Fruit fly (Drosophila melanogaster) whole organism, embryonic: Measurements from ENCODE around the gene DAAM.
A peak's percentile ranks its signal among the peaks of the same experiment; 100 is the strongest.

Experiments used
- Blimp-1 ChIP-seq: fragments of 200-800 bp; sonication (Bioruptor generic); optimal IDR thresholded peaks from 3 replicates; lab custom pipeline; 2018; ENCODE audit warnings: missing biosample characterization, missing genetic modification characterization, mild to moderate bottlenecking, moderate library complexity, missing genetic modification reagents
- CG10431 ChIP-seq: fragments of 200-800 bp; sonication (Bioruptor generic); optimal IDR thresholded peaks from 3 replicates; lab custom pipeline; 2018; ENCODE audit warnings: missing biosample characterization, mild to moderate bottlenecking, missing genetic modification characterization
- CG11456 ChIP-seq: fragments of 200-800 bp; sonication (Bioruptor generic); IDR thresholded peaks from 3 replicates; pipeline ENCODE4 v1.3.6; 2022; ENCODE audit warnings: missing biosample characterization, missing genetic modification characterization
- CG11560 ChIP-seq: fragments of 200-800 bp; sonication (Bioruptor generic); IDR thresholded peaks from 3 replicates; pipeline ENCODE4 v1.3.6; 2022; ENCODE audit warnings: missing biosample characterization, missing genetic modification characterization
- CG12391 ChIP-seq: fragments of 200-800 bp; sonication (Bioruptor generic); optimal IDR thresholded peaks from 3 replicates; lab custom pipeline; 2018; ENCODE audit warnings: missing biosample characterization, mild to moderate bottlenecking, missing genetic modification characterization, moderate library complexity
- CG12659 ChIP-seq: fragments of 200-800 bp; sonication (Bioruptor generic); optimal IDR thresholded peaks from 3 replicates; lab custom pipeline; 2017; ENCODE audit warnings: mild to moderate bottlenecking, missing biosample characterization, missing genetic modification reagents, missing genetic modification characterization
- CG12769 ChIP-seq: fragments of 200-800 bp; sonication (Bioruptor generic); optimal IDR thresholded peaks from 2 replicates; lab custom pipeline; 2019; ENCODE audit warnings: missing biosample characterization, mild to moderate bottlenecking, missing genetic modification characterization, moderate library complexity
- CG13287 ChIP-seq: fragments of 200-800 bp; sonication (Bioruptor generic); IDR thresholded peaks from 2 replicates; pipeline ENCODE4 v1.3.6; 2022; ENCODE audit warnings: missing biosample characterization, missing genetic modification characterization; ENCODE audit not compliant: partially characterized antibody
- CG13894 ChIP-seq: fragments of 200-800 bp; sonication (Bioruptor generic); optimal IDR thresholded peaks from 3 replicates; lab custom pipeline; 2018; ENCODE audit warnings: missing biosample characterization, mild to moderate bottlenecking, missing genetic modification characterization, moderate library complexity
- CG14050 ChIP-seq: fragments of 200-800 bp; sonication (Bioruptor generic); IDR thresholded peaks from 3 replicates; pipeline ENCODE4 v1.3.6; 2022; ENCODE audit warnings: missing biosample characterization, missing genetic modification characterization
- CG15269 ChIP-seq: fragments of 200-800 bp; sonication (Bioruptor generic); optimal IDR thresholded peaks from 2 replicates; lab custom pipeline; 2018; ENCODE audit warnings: missing biosample characterization, mild to moderate bottlenecking, missing genetic modification characterization, moderate library complexity
- CG1602 ChIP-seq: fragments of 200-800 bp; sonication (Bioruptor generic); optimal IDR thresholded peaks from 3 replicates; lab custom pipeline; 2016; ENCODE audit warnings: missing biosample characterization, missing genetic modification characterization
- CG1603 ChIP-seq: fragments of 200-800 bp; sonication (Bioruptor generic); optimal IDR thresholded peaks from 2 replicates; lab custom pipeline; 2019; ENCODE audit warnings: missing biosample characterization, mild to moderate bottlenecking, missing genetic modification characterization, moderate library complexity
- CG17359 ChIP-seq: fragments of 200-800 bp; sonication (Bioruptor generic); optimal IDR thresholded peaks from 3 replicates; lab custom pipeline; 2018; ENCODE audit warnings: missing biosample characterization, mild to moderate bottlenecking, missing genetic modification characterization, moderate library complexity
- CG3163 ChIP-seq: fragments of 200-800 bp; sonication (Bioruptor generic); optimal IDR thresholded peaks from 3 replicates; lab custom pipeline; 2016; ENCODE audit warnings: missing biosample characterization, missing genetic modification characterization
- CG32772 ChIP-seq: fragments of 200-800 bp; sonication (Bioruptor generic); IDR thresholded peaks from 2 replicates; pipeline ENCODE4 v1.3.6; 2022; ENCODE audit warnings: missing biosample characterization, missing genetic modification characterization
- CG34224 ChIP-seq: fragments of 200-800 bp; sonication (Bioruptor generic); IDR thresholded peaks from 3 replicates; pipeline ENCODE4 v1.3.6; 2022; ENCODE audit warnings: missing biosample characterization, missing genetic modification characterization; ENCODE audit not compliant: partially characterized antibody
- CG3726 ChIP-seq: fragments of 200-800 bp; sonication (Bioruptor generic); IDR thresholded peaks from 3 replicates; pipeline ENCODE4, ENCODE4 v1.3.6; 2022; ENCODE audit warnings: missing biosample characterization, missing genetic modification characterization
- CG4730 ChIP-seq: fragments of 200-800 bp; sonication (Bioruptor generic); IDR thresholded peaks from 2 replicates; pipeline ENCODE4 v1.3.6; 2022; ENCODE audit warnings: missing biosample characterization, missing genetic modification characterization
- CG7963 ChIP-seq: fragments of 200-800 bp; sonication (Bioruptor generic); IDR thresholded peaks from 3 replicates; pipeline ENCODE4 v1.3.6; 2022; ENCODE audit warnings: missing biosample characterization, missing genetic modification characterization; ENCODE audit not compliant: partially characterized antibody
- CG8089 ChIP-seq: fragments of 200-800 bp; sonication (Bioruptor generic); optimal IDR thresholded peaks from 3 replicates; lab custom pipeline; 2016; ENCODE audit warnings: missing biosample characterization, missing genetic modification characterization
- CkIIα-i1 ChIP-seq: fragments of 200-800 bp; sonication (Bioruptor generic); IDR thresholded peaks from 2 replicates; pipeline ENCODE4 v1.3.6; 2022; ENCODE audit warnings: missing biosample characterization, missing genetic modification characterization
- D19B ChIP-seq: fragments of 200-800 bp; sonication (Bioruptor generic); optimal IDR thresholded peaks from 2 replicates; lab custom pipeline; 2017; ENCODE audit warnings: missing biosample characterization, mild to moderate bottlenecking, missing genetic modification characterization
- Dip3 ChIP-seq: fragments of 200-800 bp; sonication (Bioruptor generic); optimal IDR thresholded peaks from 3 replicates; lab custom pipeline; 2016; ENCODE audit warnings: missing biosample characterization, missing genetic modification characterization
- Dll ChIP-seq: fragments of 200-800 bp; sonication (Bioruptor generic); IDR thresholded peaks from 4 replicates; pipeline ENCODE4 v1.3.6; 2022; ENCODE audit warnings: missing biosample characterization, missing genetic modification characterization; ENCODE audit not compliant: partially characterized antibody
- Fer1 ChIP-seq: fragments of 200-800 bp; sonication (Bioruptor generic); optimal IDR thresholded peaks from 2 replicates; lab custom pipeline; 2017; ENCODE audit warnings: missing biosample characterization, mild to moderate bottlenecking, missing genetic modification characterization
- HmgZ ChIP-seq: fragments of 200-800 bp; sonication (Bioruptor generic); optimal IDR thresholded peaks from 2 replicates; lab custom pipeline; 2018; ENCODE audit warnings: missing biosample characterization, mild to moderate bottlenecking, missing genetic modification characterization
- Hr51 ChIP-seq, 2 experiments: fragments of 200-800 bp; sonication (Bioruptor generic); optimal IDR thresholded peaks; 2 replicates in 1 of 2; 3 replicates in 1 of 2; lab custom pipeline; 2016 to 2018; ENCODE audit warnings: missing biosample characterization in 2 of 2, missing genetic modification characterization in 2 of 2, mild to moderate bottlenecking in 1 of 2, moderate library complexity in 1 of 2
- MESR4 ChIP-seq: fragments of 200-800 bp; sonication (Bioruptor generic); optimal IDR thresholded peaks from 2 replicates; lab custom pipeline; 2018; ENCODE audit warnings: missing biosample characterization, mild to moderate bottlenecking, missing genetic modification characterization, moderate library complexity
- Med ChIP-seq: fragments of 200-800 bp; sonication (Bioruptor generic); peaks from one replicate; lab custom pipeline; 2016; ENCODE audit warnings: missing biosample characterization, missing genetic modification characterization, mild to moderate bottlenecking, inconsistent platforms, moderate library complexity
- NFAT ChIP-seq: fragments of 200-800 bp; sonication (Bioruptor generic); IDR thresholded peaks from 2 replicates; pipeline ENCODE4 v1.3.6; 2022; ENCODE audit warnings: missing biosample characterization, missing genetic modification characterization
- Sin3A ChIP-seq: fragments of >200 bp; optimal IDR thresholded peaks from 2 replicates; lab custom pipeline; 2018
- bsh ChIP-seq, 2 experiments: fragments of 200-800 bp; sonication (Bioruptor generic); optimal IDR thresholded peaks; 2 replicates each; lab custom pipeline; 2017 to 2018; ENCODE audit warnings: mild to moderate bottlenecking in 2 of 2, missing biosample characterization in 2 of 2, missing genetic modification characterization in 2 of 2, moderate library complexity in 1 of 2
- cato ChIP-seq: fragments of 200-800 bp; sonication (Bioruptor generic); optimal IDR thresholded peaks from 2 replicates; lab custom pipeline; 2016; ENCODE audit warnings: missing biosample characterization, missing genetic modification characterization, borderline replicate concordance
- ci ChIP-seq: fragments of 200-800 bp; sonication (Bioruptor generic); IDR thresholded peaks from 3 replicates; pipeline ENCODE4 v1.3.6; 2022; ENCODE audit warnings: missing biosample characterization, missing genetic modification characterization
- cwo ChIP-seq: fragments of 200-800 bp; sonication (Bioruptor generic); optimal IDR thresholded peaks from 3 replicates; lab custom pipeline; 2017; ENCODE audit warnings: missing biosample characterization, missing genetic modification characterization, mild to moderate bottlenecking, moderate library complexity, missing genetic modification reagents
- eve ChIP-seq, 2 experiments: fragments of >200 bp; optimal IDR thresholded peaks; 2 replicates each; lab custom pipeline; 2017; ENCODE audit warnings: missing biosample characterization in 2 of 2, missing genetic modification characterization in 2 of 2
- gce ChIP-seq: fragments of 200-800 bp; sonication (Bioruptor generic); IDR thresholded peaks from 3 replicates; pipeline ENCODE4 v1.3.6; 2022; ENCODE audit warnings: missing biosample characterization, missing genetic modification characterization
- gem ChIP-seq: fragments of 200-800 bp; sonication (Bioruptor generic); optimal IDR thresholded peaks from 2 replicates; lab custom pipeline; 2019; ENCODE audit warnings: missing biosample characterization, mild to moderate bottlenecking, missing genetic modification characterization, moderate library complexity
- h ChIP-seq: fragments of >200 bp; optimal IDR thresholded peaks from 2 replicates; lab custom pipeline; 2017
- ken ChIP-seq: fragments of 200-800 bp; sonication (Bioruptor generic); IDR thresholded peaks from 3 replicates; pipeline ENCODE4 v1.3.6; 2022; ENCODE audit warnings: missing biosample characterization, missing genetic modification characterization
- lab ChIP-seq: fragments of 200-800 bp; sonication (Bioruptor generic); optimal IDR thresholded peaks from 3 replicates; lab custom pipeline; 2017; ENCODE audit warnings: missing biosample characterization, missing genetic modification characterization, mild to moderate bottlenecking, moderate library complexity, missing genetic modification reagents
- oc ChIP-seq: fragments of 200-800 bp; sonication (Bioruptor generic); optimal IDR thresholded peaks from 2 replicates; lab custom pipeline; 2018; ENCODE audit warnings: missing biosample characterization, mild to moderate bottlenecking, missing genetic modification characterization, moderate library complexity
- odd ChIP-seq: fragments of 200-800 bp; sonication (Bioruptor generic); optimal IDR thresholded peaks from 2 replicates; lab custom pipeline; 2017; ENCODE audit warnings: missing biosample characterization, mild to moderate bottlenecking, missing genetic modification characterization
- phol ChIP-seq: fragments of 200-800 bp; sonication (Bioruptor generic); optimal IDR thresholded peaks from 3 replicates; lab custom pipeline; 2018; ENCODE audit warnings: missing biosample characterization, mild to moderate bottlenecking, missing genetic modification characterization, moderate library complexity
- pzg ChIP-seq: fragments of 200-800 bp; sonication (Bioruptor generic); optimal IDR thresholded peaks from 3 replicates; lab custom pipeline; 2018; ENCODE audit warnings: missing biosample characterization, mild to moderate bottlenecking, missing genetic modification characterization, moderate library complexity
- sd ChIP-seq: fragments of 200-800 bp; sonication (Bioruptor generic); optimal IDR thresholded peaks from 3 replicates; lab custom pipeline; 2018; ENCODE audit warnings: missing biosample characterization, mild to moderate bottlenecking, missing genetic modification characterization, moderate library complexity
- shn ChIP-seq: fragments of 200-800 bp; sonication (Bioruptor generic); optimal IDR thresholded peaks from 3 replicates; lab custom pipeline; 2016; ENCODE audit warnings: missing biosample characterization, missing genetic modification characterization
- sqz ChIP-seq: fragments of 200-800 bp; sonication (Bioruptor generic); optimal IDR thresholded peaks from 3 replicates; lab custom pipeline; 2018; ENCODE audit warnings: missing biosample characterization, mild to moderate bottlenecking, missing genetic modification characterization
- twi ChIP-seq: fragments of 200-800 bp; optimal IDR thresholded peaks from 2 replicates; lab custom pipeline; 2019; ENCODE audit warnings: missing biosample characterization, mild to moderate bottlenecking, missing genetic modification characterization, moderate library complexity
- zfh1 ChIP-seq: fragments of 200-800 bp; sonication (Bioruptor generic); IDR thresholded peaks from 3 replicates; pipeline ENCODE4 v1.3.6; 2022; ENCODE audit warnings: missing biosample characterization, missing genetic modification characterization

The DAAM gene

DNA sequence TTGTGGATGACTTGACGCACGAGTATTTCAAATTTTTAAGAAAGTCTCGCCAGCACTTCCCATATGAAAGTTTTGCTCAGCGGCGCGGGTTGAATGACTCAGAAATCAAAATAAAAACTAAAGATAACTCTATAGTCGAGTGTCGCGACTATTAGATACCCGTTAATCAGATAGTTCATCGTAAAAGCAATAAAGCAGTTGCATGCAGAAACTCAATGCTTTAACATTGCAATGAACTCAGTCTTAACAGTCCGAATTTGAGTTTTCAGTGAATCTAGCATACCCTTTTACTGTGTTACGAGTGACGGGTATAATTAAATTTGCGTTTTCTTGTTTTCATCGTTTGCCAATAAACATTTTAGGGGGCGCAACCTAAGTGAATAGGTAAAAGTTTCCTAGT is 10.9 kb downstream of the DAAM start:
- TF ChIP-seq CkIIα-i1 (GFP tag; lab: Robert Waterston, UW) (no peak), sqz (GFP tag; lab: Kevin White, UChicago) (no peak), gce (GFP tag; lab: Robert Waterston, UW) (no peak), CG12659 (GFP tag; lab: Kevin White, UChicago) (no peak), pzg (GFP tag; lab: Kevin White, UChicago) (no peak), CG13894 (tag; lab: Kevin White, UChicago) (no peak), Sin3A (lab: Kevin White, UChicago) (no peak), CG11456 (GFP tag; lab: Robert Waterston, UW) (no peak), Med (GFP tag; lab: Kevin White, UChicago) (peak; percentile 49), Hr51 (GFP tag; optimal IDR thresholded peaks at IDR 0.05; lab: Kevin White, UChicago) (no peak), CG10431 (GFP tag; lab: Kevin White, UChicago) (no peak), CG7963 (GFP tag; lab: Robert Waterston, UW) (no peak), NFAT (no peak), odd (no peak), CG8089 (GFP tag; lab: Kevin White, UChicago) (no peak), CG12769 (no peak), ken (GFP tag; lab: Robert Waterston, UW) (0 out of 3 replicates have a peak, but pooled peaks have one; percentile 33), CG34224 (no peak), eve (GFP tag; optimal IDR thresholded peaks at IDR 0.05; lab: Kevin White, UChicago) (no peak), cato (GFP tag; lab: Kevin White, UChicago) (no peak), cwo (GFP tag; lab: Kevin White, UChicago) (no peak), CG11560 (tag; lab: Robert Waterston, UW) (no peak), CG1603 (peak; percentile 33), HmgZ (no peak), CG15269 (tag; lab: Kevin White, UChicago) (no peak), Blimp-1 (GFP tag; lab: Kevin White, UChicago) (no peak), CG32772 (GFP tag; lab: Robert Waterston, UW) (0 out of 2 replicates have a peak, but pooled peaks have one; percentile 11), phol (no peak), Dll (GFP tag; lab: Robert Waterston, UW) (no peak), oc (tag; lab: Kevin White, UChicago) (no peak), CG12391 (tag; lab: Kevin White, UChicago) (no peak), twi (tag; lab: Kevin White, UChicago) (no peak), CG13287 (GFP tag; lab: Robert Waterston, UW) (no peak), CG1602 (GFP tag; lab: Kevin White, UChicago) (no peak), MESR4 (GFP tag; lab: Kevin White, UChicago) (no peak), Dip3 (no peak), gem (tag; lab: Kevin White, UChicago) (peak; percentile 7), CG4730 (no peak), lab (GFP tag; lab: Kevin White, UChicago) (no peak), shn (GFP tag; lab: Kevin White, UChicago) (no peak), CG3163 (GFP tag; lab: Kevin White, UChicago) (no peak), CG3726 (GFP tag; lab: Robert Waterston, UW) (no peak), Fer1 (GFP tag; lab: Kevin White, UChicago) (no peak), h (lab: Kevin White, UChicago) (no peak), zfh1 (0 out of 3 replicates have a peak, but pooled peaks have one; percentile 21), ci (GFP tag; lab: Robert Waterston, UW) (peak; percentile 50; the same call in 2 of the 3 replicates), CG14050 (GFP tag; lab: Robert Waterston, UW) (no peak), bsh (GFP tag; optimal IDR thresholded peaks at IDR 0.05; lab: Kevin White, UChicago) (no peak), CG17359 (tag; lab: Kevin White, UChicago) (peak; percentile 10), D19B (GFP tag; lab: Kevin White, UChicago) (peak; percentile 13), sd (no peak)
